Fruit fly (Drosophila melanogaster) whole organism, embryonic: ENCODE measurements around the gene CG14402.

ENCODE experiments used
- CG10147 ChIP-seq: fragments of 200-800 bp; sonication (Bioruptor generic); optimal IDR thresholded peaks from 2 replicates; lab custom pipeline; 2019; ENCODE audit warnings: missing biosample characterization, mild to moderate bottlenecking, missing genetic modification characterization, moderate library complexity
- CG10462 ChIP-seq: fragments of 200-800 bp; sonication (Bioruptor generic); optimal IDR thresholded peaks from 2 replicates; lab custom pipeline; 2016; ENCODE audit warnings: missing biosample characterization, missing genetic modification characterization
- CG10959 ChIP-seq: fragments of 200-800 bp; sonication (Bioruptor generic); IDR thresholded peaks from 2 replicates; pipeline ENCODE4 v1.3.6; 2022; ENCODE audit warnings: missing biosample characterization, missing genetic modification characterization
- CG12155 ChIP-seq: fragments of 200-800 bp; sonication (Bioruptor generic); optimal IDR thresholded peaks from 3 replicates; lab custom pipeline; 2016; ENCODE audit warnings: missing biosample characterization, missing genetic modification characterization
- CG17612 ChIP-seq: fragments of 200-800 bp; sonication (Bioruptor generic); IDR thresholded peaks from 2 replicates; pipeline ENCODE4 v1.3.6; 2022; ENCODE audit warnings: missing biosample characterization, missing genetic modification characterization
- CG18476 ChIP-seq: fragments of 200-800 bp; sonication (Bioruptor generic); optimal IDR thresholded peaks from 2 replicates; lab custom pipeline; 2016; ENCODE audit warnings: missing biosample characterization, mild to moderate bottlenecking, missing genetic modification characterization
- CG18599 ChIP-seq: fragments of 200-800 bp; sonication (Bioruptor generic); optimal IDR thresholded peaks from 3 replicates; lab custom pipeline; 2017; ENCODE audit warnings: missing biosample characterization, missing genetic modification characterization, mild to moderate bottlenecking, moderate library complexity, missing genetic modification reagents
- CG31441 ChIP-seq: fragments of 200-800 bp; sonication (Bioruptor generic); IDR thresholded peaks from 2 replicates; pipeline ENCODE4 v1.3.6; 2022; ENCODE audit warnings: missing biosample characterization, missing genetic modification characterization
- CG32532 ChIP-seq: fragments of 200-800 bp; sonication (Bioruptor generic); IDR thresholded peaks from 2 replicates; pipeline ENCODE4 v1.3.6; 2022; ENCODE audit warnings: missing biosample characterization, missing genetic modification characterization
- CG4404 ChIP-seq: fragments of 200-800 bp; sonication (Bioruptor generic); IDR thresholded peaks from 2 replicates; pipeline ENCODE4 v1.3.6; 2022; ENCODE audit warnings: missing biosample characterization, missing genetic modification characterization
- CG4820 ChIP-seq: fragments of 200-800 bp; sonication (Bioruptor generic); optimal IDR thresholded peaks from 3 replicates; lab custom pipeline; 2016; ENCODE audit warnings: missing biosample characterization, missing genetic modification characterization
- CG5953 ChIP-seq: fragments of 200-800 bp; sonication (Bioruptor generic); IDR thresholded peaks from 2 replicates; pipeline ENCODE4 v1.3.6; 2022; ENCODE audit warnings: missing biosample characterization, missing genetic modification characterization
- CG6791 ChIP-seq: fragments of 200-800 bp; sonication (Bioruptor generic); IDR thresholded peaks from 3 replicates; pipeline ENCODE4 v1.3.6; 2022; ENCODE audit warnings: missing biosample characterization, missing genetic modification characterization; ENCODE audit not compliant: partially characterized antibody
- CG7839 ChIP-seq: fragments of 200-800 bp; sonication (Bioruptor generic); optimal IDR thresholded peaks from 3 replicates; lab custom pipeline; 2018; ENCODE audit warnings: missing biosample characterization, mild to moderate bottlenecking, missing genetic modification characterization, moderate library complexity
- CG7963 ChIP-seq: fragments of 200-800 bp; sonication (Bioruptor generic); IDR thresholded peaks from 3 replicates; pipeline ENCODE4 v1.3.6; 2022; ENCODE audit warnings: missing biosample characterization, missing genetic modification characterization; ENCODE audit not compliant: partially characterized antibody
- CG9609 ChIP-seq: fragments of 200-800 bp; sonication (Bioruptor generic); optimal IDR thresholded peaks from 3 replicates; lab custom pipeline; 2016; ENCODE audit warnings: missing biosample characterization, missing genetic modification characterization
- CTCF ChIP-seq: fragments of 200-800 bp; sonication (Bioruptor generic); optimal IDR thresholded peaks from 2 replicates; lab custom pipeline; 2017; ENCODE audit warnings: missing biosample characterization, mild to moderate bottlenecking, missing genetic modification characterization, moderate library complexity
- CoRest ChIP-seq: fragments of 200-800 bp; sonication (Bioruptor generic); optimal IDR thresholded peaks from 3 replicates; lab custom pipeline; 2018; ENCODE audit warnings: missing biosample characterization, mild to moderate bottlenecking, missing genetic modification characterization, moderate library complexity
- Dbx ChIP-seq: fragments of 200-800 bp; sonication (Bioruptor generic); IDR thresholded peaks from 3 replicates; pipeline ENCODE4 v1.3.6; 2022; ENCODE audit warnings: missing biosample characterization, missing genetic modification characterization
- Dll ChIP-seq: fragments of 200-800 bp; sonication (Bioruptor generic); IDR thresholded peaks from 4 replicates; pipeline ENCODE4 v1.3.6; 2022; ENCODE audit warnings: missing biosample characterization, missing genetic modification characterization; ENCODE audit not compliant: partially characterized antibody
- Eip74EF ChIP-seq, 2 experiments: fragments of 200-800 bp in 1 of 2; fragments of >200 bp in 1 of 2; sonication (Bioruptor generic) in 1 of 2; optimal IDR thresholded peaks; 2 replicates each; lab custom pipeline; 2017 to 2019; ENCODE audit warnings: missing biosample characterization in 2 of 2, missing genetic modification characterization in 2 of 2, mild to moderate bottlenecking in 1 of 2, moderate library complexity in 1 of 2
- HLH3B ChIP-seq: fragments of 200-800 bp; sonication (Bioruptor generic); IDR thresholded peaks from 2 replicates; pipeline ENCODE4 v1.3.6; 2022; ENCODE audit warnings: missing biosample characterization, missing genetic modification characterization
- Hand ChIP-seq: fragments of 200-800 bp; sonication (Bioruptor generic); optimal IDR thresholded peaks from 2 replicates; lab custom pipeline; 2017; ENCODE audit warnings: mild to moderate bottlenecking, missing biosample characterization, missing genetic modification reagents, missing genetic modification characterization
- Opbp ChIP-seq: fragments of 200-800 bp; sonication (Bioruptor generic); IDR thresholded peaks from 3 replicates; pipeline ENCODE4 v1.3.6; 2022; ENCODE audit warnings: missing biosample characterization, missing genetic modification characterization; ENCODE audit not compliant: partially characterized antibody
- Stat92E ChIP-seq, 3 experiments: fragments of >200 bp in 2 of 3; fragments of 200-800 bp in 1 of 3; sonication (Bioruptor generic) in 1 of 3; optimal IDR thresholded peaks; 2 replicates each; lab custom pipeline; 2017 to 2019; ENCODE audit warnings: missing biosample characterization in 3 of 3, missing genetic modification characterization in 3 of 3, mild to moderate bottlenecking in 1 of 3, moderate library complexity in 1 of 3
- Tbp ChIP-seq: fragments of >200 bp; optimal IDR thresholded peaks from 2 replicates; lab custom pipeline; 2018; ENCODE audit warnings: missing biosample characterization, missing genetic modification characterization
- YL-1 ChIP-seq: fragments of 200-800 bp; sonication (Bioruptor generic); optimal IDR thresholded peaks from 3 replicates; lab custom pipeline; 2017; ENCODE audit warnings: missing biosample characterization, mild to moderate bottlenecking, missing genetic modification characterization
- abd-A ChIP-seq: fragments of 200-800 bp; sonication (Bioruptor generic); optimal IDR thresholded peaks from 3 replicates; lab custom pipeline; 2019; ENCODE audit warnings: missing biosample characterization, mild to moderate bottlenecking, missing genetic modification characterization, moderate library complexity
- ac ChIP-seq: fragments of 200-800 bp; sonication (Bioruptor generic); optimal IDR thresholded peaks from 3 replicates; lab custom pipeline; 2017; ENCODE audit warnings: missing biosample characterization, mild to moderate bottlenecking, missing genetic modification characterization
- bsh ChIP-seq, 2 experiments: fragments of 200-800 bp; sonication (Bioruptor generic); optimal IDR thresholded peaks; 2 replicates each; lab custom pipeline; 2017 to 2018; ENCODE audit warnings: mild to moderate bottlenecking in 2 of 2, missing biosample characterization in 2 of 2, missing genetic modification characterization in 2 of 2, moderate library complexity in 1 of 2
- chif ChIP-seq, 2 experiments: fragments of 200-800 bp; sonication (Bioruptor generic); optimal IDR thresholded peaks; 3 replicates each; lab custom pipeline; 2016; ENCODE audit warnings: missing biosample characterization in 2 of 2, missing genetic modification characterization in 2 of 2
- chn ChIP-seq: fragments of 200-800 bp; sonication (Bioruptor generic); optimal IDR thresholded peaks from 2 replicates; lab custom pipeline; 2016; ENCODE audit warnings: missing biosample characterization, missing genetic modification characterization
- disco-r ChIP-seq: fragments of 200-800 bp; sonication (Bioruptor generic); optimal IDR thresholded peaks from 2 replicates; lab custom pipeline; 2016; ENCODE audit warnings: missing biosample characterization, missing genetic modification characterization
- emc ChIP-seq: fragments of 200-800 bp; sonication (Bioruptor generic); optimal IDR thresholded peaks from 2 replicates; lab custom pipeline; 2016; ENCODE audit warnings: missing biosample characterization, missing genetic modification characterization
- gcm2 ChIP-seq: fragments of 200-800 bp; sonication (Bioruptor generic); optimal IDR thresholded peaks from 2 replicates; lab custom pipeline; 2016; ENCODE audit warnings: missing biosample characterization, missing genetic modification characterization
- gfzf ChIP-seq: fragments of 200-800 bp; sonication (Bioruptor generic); optimal IDR thresholded peaks from 2 replicates; lab custom pipeline; 2016; ENCODE audit warnings: missing biosample characterization, mild to moderate bottlenecking, missing genetic modification characterization, moderate library complexity
- gro ChIP-seq: fragments of 200-800 bp; sonication (Bioruptor generic); optimal IDR thresholded peaks from 2 replicates; lab custom pipeline; 2016; ENCODE audit warnings: missing biosample characterization, missing genetic modification characterization
- h ChIP-seq: fragments of >200 bp; optimal IDR thresholded peaks from 2 replicates; lab custom pipeline; 2017
- inv ChIP-seq: fragments of 200-800 bp; sonication (Bioruptor generic); IDR thresholded peaks from 2 replicates; pipeline ENCODE4 v1.3.6; 2022; ENCODE audit warnings: missing biosample characterization, missing genetic modification characterization; ENCODE audit not compliant: partially characterized antibody
- jigr1 ChIP-seq: fragments of 200-800 bp; sonication (Bioruptor generic); IDR thresholded peaks from 3 replicates; pipeline ENCODE4 v1.3.6; 2022; ENCODE audit warnings: missing biosample characterization, missing genetic modification characterization
- jumu ChIP-seq: fragments of 200-800 bp; sonication (Bioruptor generic); optimal IDR thresholded peaks from 3 replicates; lab custom pipeline; 2016; ENCODE audit warnings: missing biosample characterization, missing genetic modification characterization
- lilli ChIP-seq: fragments of 200-800 bp; sonication (Bioruptor generic); optimal IDR thresholded peaks from 3 replicates; lab custom pipeline; 2016; ENCODE audit warnings: missing biosample characterization, missing genetic modification characterization
- pb ChIP-seq: fragments of 200-800 bp; sonication (Bioruptor generic); optimal IDR thresholded peaks from 3 replicates; lab custom pipeline; 2016; ENCODE audit warnings: missing biosample characterization, missing genetic modification characterization
- salm ChIP-seq: fragments of 200-800 bp; sonication (Bioruptor generic); optimal IDR thresholded peaks from 2 replicates; lab custom pipeline; 2018; ENCODE audit warnings: missing biosample characterization, mild to moderate bottlenecking, missing genetic modification characterization
- sob ChIP-seq: fragments of 200-800 bp; sonication (Bioruptor generic); IDR thresholded peaks from 2 replicates; pipeline ENCODE4 v1.3.6; 2022; ENCODE audit warnings: missing biosample characterization, missing genetic modification characterization
- ssp ChIP-seq: fragments of 200-800 bp; sonication (Bioruptor generic); IDR thresholded peaks from 2 replicates; pipeline ENCODE4 v1.3.6; 2022; ENCODE audit warnings: missing biosample characterization, missing genetic modification characterization
- sug ChIP-seq: fragments of 200-800 bp; optimal IDR thresholded peaks from 2 replicates; lab custom pipeline; 2019; ENCODE audit warnings: missing biosample characterization, mild to moderate bottlenecking, missing genetic modification characterization, moderate library complexity
- twi ChIP-seq: fragments of 200-800 bp; optimal IDR thresholded peaks from 2 replicates; lab custom pipeline; 2019; ENCODE audit warnings: missing biosample characterization, mild to moderate bottlenecking, missing genetic modification characterization, moderate library complexity
- usp ChIP-seq: fragments of >200 bp; optimal IDR thresholded peaks from 2 replicates; lab custom pipeline; 2017; ENCODE audit warnings: missing biosample characterization, missing genetic modification characterization
- wek ChIP-seq: fragments of 200-800 bp; sonication (Bioruptor generic); optimal IDR thresholded peaks from 3 replicates; lab custom pipeline; 2018; ENCODE audit warnings: missing biosample characterization, mild to moderate bottlenecking, missing genetic modification characterization, moderate library complexity

The CG14402 gene

dm6 chr2L:20889857-20890606 lies 40.9 kb downstream of the CG14402 start (continued):
- TF ChIP-seq Stat92E (GFP tag; optimal IDR thresholded peaks at IDR 0.05; lab: Kevin White, UChicago) (peak in 1 of 3 experiments; percentile 17), pb (no peak), ssp (GFP tag; lab: Robert Waterston, UW) (no peak), Dll (GFP tag; lab: Robert Waterston, UW) (0 out of 4 replicates have a peak, but pooled peaks have one; percentile 22), CTCF (no peak), inv (GFP tag; lab: Robert Waterston, UW) (no peak), Dbx (GFP tag; lab: Robert Waterston, UW) (no peak), CG12155 (GFP tag; lab: Kevin White, UChicago) (no peak), CG10462 (GFP tag; lab: Kevin White, UChicago) (no peak), salm (no peak), CG18476 (no peak), gro (GFP tag; lab: Kevin White, UChicago) (peak; percentile 14), CG32532 (GFP tag; lab: Robert Waterston, UW) (no peak; the same call in 1 of the 2 replicates), CG7839 (tag; lab: Kevin White, UChicago) (peak; percentile 32), CG18599 (GFP tag; lab: Kevin White, UChicago) (peak; percentile 13), CG5953 (GFP tag; lab: Robert Waterston, UW) (no peak), CoRest (peak; percentile 17), CG4404 (no peak), Opbp (GFP tag; lab: Robert Waterston, UW) (no peak), jigr1 (GFP tag; lab: Robert Waterston, UW) (no peak), lilli (GFP tag; lab: Kevin White, UChicago) (peak; percentile 35), HLH3B (GFP tag; lab: Robert Waterston, UW) (peak; percentile 9; the same call in 1 of the 2 replicates), emc (GFP tag; lab: Kevin White, UChicago) (no peak), usp (no peak), CG10147 (GFP tag; lab: Kevin White, UChicago) (no peak), twi (tag; lab: Kevin White, UChicago) (no peak), CG6791 (no peak), Hand (GFP tag; lab: Kevin White, UChicago) (no peak), gfzf (GFP tag; lab: Kevin White, UChicago) (no peak), wek (GFP tag; lab: Kevin White, UChicago) (no peak), YL-1 (GFP tag; lab: Kevin White, UChicago) (no peak), bsh (GFP tag; optimal IDR thresholded peaks at IDR 0.05; lab: Kevin White, UChicago) (peak in 1 of 2 experiments; percentile 47), CG17612 (GFP tag; lab: Robert Waterston, UW) (no peak), CG7963 (GFP tag; lab: Robert Waterston, UW) (no peak), abd-A (tag; lab: Kevin White, UChicago) (peak; percentile 30), chn (GFP tag; lab: Kevin White, UChicago) (no peak), disco-r (GFP tag; lab: Kevin White, UChicago) (no peak), h (lab: Kevin White, UChicago) (no peak), sob (GFP tag; lab: Robert Waterston, UW) (no peak), Eip74EF (GFP tag; optimal IDR thresholded peaks at IDR 0.05; lab: Kevin White, UChicago) (no peak), CG9609 (GFP tag; lab: Kevin White, UChicago) (no peak), gcm2 (no peak), CG4820 (GFP tag; lab: Kevin White, UChicago) (peak; percentile 44), sug (tag; lab: Kevin White, UChicago) (peak; percentile 38), CG31441 (GFP tag; lab: Robert Waterston, UW) (0 out of 2 replicates have a peak, but pooled peaks have one; percentile 46), CG10959 (GFP tag; lab: Robert Waterston, UW) (no peak), ac (GFP tag; lab: Kevin White, UChicago) (no peak), jumu (GFP tag; lab: Kevin White, UChicago) (no peak), Tbp (GFP tag; lab: Kevin White, UChicago) (no peak), chif (GFP tag; optimal IDR thresholded peaks at IDR 0.05; lab: Kevin White, UChicago) (peak in 1 of 2 experiments; percentile 5)
